Worm (Caenorhabditis elegans) whole organism, L1 larva: ENCODE data around the gene pezo-1.

Experiments used
- C16A3.4 ChIP-seq: fragments of 150-350 bp; optimal IDR thresholded peaks from 2 replicates; lab custom pipeline; 2014; ENCODE audit warnings: missing biosample characterization, missing genetic modification characterization
- C34B4.2 ChIP-seq: sonication (generic microtip); optimal IDR thresholded peaks from 2 replicates; lab custom pipeline; 2017; ENCODE audit warnings: mild to moderate bottlenecking, missing genetic modification characterization, missing compliant biosample characterization
- F16B12.6 ChIP-seq: fragments of 150-350 bp; optimal IDR thresholded peaks from 2 replicates; lab custom pipeline; 2014; ENCODE audit warnings: missing biosample characterization, missing genetic modification characterization
- aha-1 ChIP-seq: fragments of 150-350 bp; optimal IDR thresholded peaks from 2 replicates; lab custom pipeline; 2014; ENCODE audit warnings: missing biosample characterization, missing genetic modification characterization
- ama-1 ChIP-seq: fragments of 150-350 bp; optimal IDR thresholded peaks from 2 replicates; lab custom pipeline; 2014
- blmp-1 ChIP-seq: fragments of 150-350 bp; optimal IDR thresholded peaks from 2 replicates; lab custom pipeline; 2014; ENCODE audit warnings: missing biosample characterization, missing genetic modification characterization
- ceh-63 ChIP-seq: fragments of 200-800 bp; sonication (Bioruptor generic); optimal IDR thresholded peaks from 2 replicates; lab custom pipeline; 2018; ENCODE audit warnings: mild to moderate bottlenecking, missing genetic modification characterization, missing compliant biosample characterization
- ceh-82 ChIP-seq, 3 experiments: fragments of 150-350 bp in 1 of 3; sonication (generic microtip) in 2 of 3; optimal IDR thresholded peaks; 2 replicates each; lab custom pipeline; 2014 to 2017; ENCODE audit warnings: missing biosample characterization in 3 of 3, missing genetic modification characterization in 3 of 3
- ceh-88 ChIP-seq: fragments of 200-800 bp; sonication (Bioruptor generic); IDR thresholded peaks from 2 replicates; pipeline ENCODE4 v1.3.6; 2022; ENCODE audit warnings: missing genetic modification characterization, missing compliant biosample characterization
- ceh-90 ChIP-seq: sonication (generic microtip); optimal IDR thresholded peaks from 2 replicates; lab custom pipeline; 2016; ENCODE audit warnings: missing genetic modification characterization, missing compliant biosample characterization
- efl-1 ChIP-seq, 4 experiments: fragments of 150-350 bp; optimal IDR thresholded peaks in 3 of 4; peaks in 1 of 4; 1 replicate in 1 of 4; 2 replicates in 3 of 4; lab custom pipeline; 2014; ENCODE audit warnings: missing biosample characterization in 2 of 4, missing genetic modification characterization in 2 of 4, missing genetic modification reagents in 2 of 4
- egl-13 ChIP-seq: sonication (generic microtip); optimal IDR thresholded peaks from 2 replicates; lab custom pipeline; 2016; ENCODE audit warnings: missing genotype, missing genetic modification reagents, missing genetic modification characterization, missing compliant biosample characterization
- elt-2 ChIP-seq: sonication (generic microtip); optimal IDR thresholded peaks from 2 replicates; lab custom pipeline; 2016; ENCODE audit warnings: missing genetic modification characterization, mild to moderate bottlenecking, inconsistent platforms, missing compliant biosample characterization, missing genetic modification reagents
- ets-5 ChIP-seq: fragments of 200-800 bp; sonication (Bioruptor generic); IDR thresholded peaks from 2 replicates; pipeline ENCODE4 v1.3.6; 2022; ENCODE audit warnings: missing genetic modification characterization, missing compliant biosample characterization
- fkh-10 ChIP-seq: sonication (generic microtip); optimal IDR thresholded peaks from 2 replicates; lab custom pipeline; 2017; ENCODE audit warnings: missing biosample characterization, missing genetic modification reagents, missing genetic modification characterization
- hlh-17 ChIP-seq: fragments of 200-800 bp; sonication (Bioruptor generic); optimal IDR thresholded peaks from 2 replicates; lab custom pipeline; 2018; ENCODE audit warnings: missing genetic modification characterization, mild to moderate bottlenecking, missing compliant biosample characterization, moderate library complexity, borderline replicate concordance
- hlh-4 ChIP-seq: sonication (generic microtip); optimal IDR thresholded peaks from 2 replicates; lab custom pipeline; 2016; ENCODE audit warnings: mild to moderate bottlenecking, missing genetic modification characterization, missing compliant biosample characterization
- irx-1 ChIP-seq: sonication (generic microtip); optimal IDR thresholded peaks from 2 replicates; lab custom pipeline; 2016; ENCODE audit warnings: missing genetic modification characterization, missing compliant biosample characterization
- lin-13 ChIP-seq: fragments of 150-350 bp; optimal IDR thresholded peaks from 2 replicates; lab custom pipeline; 2014; ENCODE audit warnings: missing biosample characterization, missing genetic modification reagents, missing genetic modification characterization
- lin-14 ChIP-seq: fragments of 200-800 bp; sonication (Bioruptor generic); optimal IDR thresholded peaks from 2 replicates; lab custom pipeline; 2018; ENCODE audit warnings: mild to moderate bottlenecking, missing genetic modification characterization, moderate library complexity, missing compliant biosample characterization
- lin-15B ChIP-seq: fragments of 150-350 bp; sonication (generic microtip); optimal IDR thresholded peaks from 3 replicates; lab custom pipeline; 2014; ENCODE audit warnings: missing biosample characterization, missing genetic modification characterization
- lin-35 ChIP-seq, 2 experiments: fragments of 150-350 bp; optimal IDR thresholded peaks; 2 replicates each; lab custom pipeline; 2014; ENCODE audit warnings: missing biosample characterization in 2 of 2, missing genetic modification characterization in 2 of 2, missing genetic modification reagents in 2 of 2
- lir-3 ChIP-seq: sonication (generic microtip); optimal IDR thresholded peaks from 2 replicates; lab custom pipeline; 2016; ENCODE audit warnings: mild to moderate bottlenecking, missing genetic modification characterization, moderate library complexity, missing compliant biosample characterization; ENCODE audit not compliant: poor library complexity
- lsy-2 ChIP-seq, 2 experiments: fragments of 150-350 bp; optimal IDR thresholded peaks; 2 replicates each; lab custom pipeline; 2014; ENCODE audit warnings: missing biosample characterization in 2 of 2, missing genetic modification characterization in 2 of 2
- mdl-1 ChIP-seq, 2 experiments: fragments of 150-350 bp; optimal IDR thresholded peaks; 2 replicates each; lab custom pipeline; 2014 to 2017; ENCODE audit warnings: missing biosample characterization in 2 of 2, missing genetic modification characterization in 2 of 2, inconsistent platforms in 1 of 2
- mef-2 ChIP-seq: fragments of 150-350 bp; optimal IDR thresholded peaks from 2 replicates; lab custom pipeline; 2014; ENCODE audit warnings: missing biosample characterization, missing genetic modification characterization
- mep-1 ChIP-seq: fragments of 150-350 bp; optimal IDR thresholded peaks from 2 replicates; lab custom pipeline; 2014; ENCODE audit warnings: missing biosample characterization, missing genetic modification characterization
- nhr-11 ChIP-seq: fragments of 150-350 bp; optimal IDR thresholded peaks from 2 replicates; lab custom pipeline; 2014; ENCODE audit warnings: missing biosample characterization, missing genetic modification characterization
- nhr-12 ChIP-seq: sonication (generic microtip); optimal IDR thresholded peaks from 2 replicates; lab custom pipeline; 2017; ENCODE audit warnings: missing biosample characterization, missing genetic modification characterization
- nhr-20 ChIP-seq: sonication (generic microtip); optimal IDR thresholded peaks from 2 replicates; lab custom pipeline; 2016; ENCODE audit warnings: mild to moderate bottlenecking, missing genetic modification characterization, missing compliant biosample characterization
- nhr-47 ChIP-seq: sonication (generic microtip); optimal IDR thresholded peaks from 2 replicates; lab custom pipeline; 2016; ENCODE audit warnings: mild to moderate bottlenecking, missing genetic modification characterization, moderate library complexity, missing compliant biosample characterization
- nhr-71 ChIP-seq: sonication (generic microtip); optimal IDR thresholded peaks from 2 replicates; lab custom pipeline; 2016; ENCODE audit warnings: mild to moderate bottlenecking, missing genetic modification characterization, moderate library complexity, missing compliant biosample characterization
- nhr-77 ChIP-seq: fragments of 150-350 bp; optimal IDR thresholded peaks from 2 replicates; lab custom pipeline; 2014; ENCODE audit warnings: missing biosample characterization, missing genetic modification characterization
- nhr-85 ChIP-seq: sonication (generic microtip); peaks from one replicate; lab custom pipeline; 2016; ENCODE audit warnings: missing genetic modification characterization, inconsistent platforms, missing compliant biosample characterization
- nhr-90 ChIP-seq: sonication (generic microtip); optimal IDR thresholded peaks from 2 replicates; lab custom pipeline; 2016; ENCODE audit warnings: mild to moderate bottlenecking, missing genetic modification characterization, missing compliant biosample characterization; ENCODE audit not compliant: poor library complexity
- pag-3 ChIP-seq: sonication (generic microtip); optimal IDR thresholded peaks from 2 replicates; lab custom pipeline; 2017; ENCODE audit warnings: missing genetic modification characterization, mild to moderate bottlenecking, missing compliant biosample characterization, antibody characterized with exemption, borderline replicate concordance; ENCODE audit not compliant: insufficient read depth
- rnt-1 ChIP-seq: sonication (generic microtip); optimal IDR thresholded peaks from 2 replicates; lab custom pipeline; 2016; ENCODE audit warnings: mild to moderate bottlenecking, missing genetic modification characterization, moderate library complexity, missing compliant biosample characterization
- snpc-4 ChIP-seq: fragments of 150-350 bp; optimal IDR thresholded peaks from 2 replicates; lab custom pipeline; 2014; ENCODE audit warnings: missing biosample characterization, missing genetic modification characterization
- snu-23 ChIP-seq: sonication (generic microtip); optimal IDR thresholded peaks from 2 replicates; lab custom pipeline; 2016; ENCODE audit warnings: missing genetic modification characterization, missing compliant biosample characterization
- swsn-7 ChIP-seq: sonication (generic microtip); optimal IDR thresholded peaks from 2 replicates; lab custom pipeline; 2016; ENCODE audit warnings: missing genetic modification characterization, missing compliant biosample characterization
- tlp-1 ChIP-seq: fragments of 150-350 bp; optimal IDR thresholded peaks from 2 replicates; lab custom pipeline; 2014; ENCODE audit warnings: missing biosample characterization, missing genetic modification characterization
- unc-30 ChIP-seq: sonication (generic microtip); optimal IDR thresholded peaks from 2 replicates; lab custom pipeline; 2017; ENCODE audit warnings: missing biosample characterization, missing genetic modification characterization
- xbp-1 ChIP-seq: sonication (generic microtip); optimal IDR thresholded peaks from 2 replicates; lab custom pipeline; 2016; ENCODE audit warnings: missing genetic modification characterization, missing compliant biosample characterization
- ztf-4 ChIP-seq: fragments of 150-350 bp; optimal IDR thresholded peaks from 2 replicates; lab custom pipeline; 2014; ENCODE audit warnings: missing biosample characterization, missing genetic modification characterization

Gene pezo-1

DNA sequence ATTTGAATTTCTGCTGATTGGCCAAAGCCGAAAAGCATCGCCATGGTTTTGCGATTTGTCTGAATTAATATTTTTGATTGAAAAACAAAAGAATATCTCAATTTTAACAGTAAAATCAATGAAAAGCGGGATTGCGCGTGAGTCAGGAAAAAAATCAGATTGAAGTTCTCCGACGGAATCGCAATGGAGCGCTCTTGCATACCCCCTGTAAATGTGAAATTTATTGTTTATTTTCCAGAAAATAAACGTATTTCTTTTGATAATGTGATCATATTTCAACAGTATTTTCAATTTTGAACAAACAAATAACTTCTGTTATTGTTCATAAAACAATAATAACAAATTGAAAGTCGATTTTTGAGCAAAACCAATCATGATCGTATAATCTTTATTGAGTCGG lies 24.7 kb downstream of the pezo-1 start, which contains the start of gene vps-26 (continued):
- TF ChIP-seq mep-1 (peak; percentile 37), lir-3 (tag; lab: Kevin White, UChicago) (no peak), lin-13 (GFP tag; lab: Kevin White, UChicago) (no peak), hlh-17 (GFP tag; lab: Kevin White, UChicago) (no peak), hlh-4 (tag; lab: Kevin White, UChicago) (no peak), nhr-90 (tag; lab: Kevin White, UChicago) (no peak), egl-13 (tag; lab: Kevin White, UChicago) (no peak), nhr-47 (tag; lab: Kevin White, UChicago) (peak; percentile 2)
- TF ChIP-seq, all 84 proteins: peak for 16

ce11 chrIV:9339205-9339604 lies 27.1 kb downstream of the pezo-1 start, which contains the start of gene T20D3.6:
Gene T20D3.6 (minus strand): TSS chrIV:9339305.
- TF ChIP-seq lir-3 (tag; lab: Kevin White, UChicago) (no peak), ztf-4 (no peak), nhr-71 (no peak), ets-5 (no peak), nhr-20 (tag; lab: Kevin White, UChicago) (no peak), lin-15B (tag; lab: Kevin White, UChicago) (no peak), tlp-1 (no peak), ceh-90 (no peak), ceh-82 (tag; optimal IDR thresholded peaks at IDR 0.05; lab: Kevin White, UChicago) (no peak), ceh-88 (GFP tag; lab: Robert Waterston, UW) (no peak), ama-1 (lab: Kevin White, UChicago) (no peak)
- TF ChIP-seq, all 84 proteins: peak for 0

DNA sequence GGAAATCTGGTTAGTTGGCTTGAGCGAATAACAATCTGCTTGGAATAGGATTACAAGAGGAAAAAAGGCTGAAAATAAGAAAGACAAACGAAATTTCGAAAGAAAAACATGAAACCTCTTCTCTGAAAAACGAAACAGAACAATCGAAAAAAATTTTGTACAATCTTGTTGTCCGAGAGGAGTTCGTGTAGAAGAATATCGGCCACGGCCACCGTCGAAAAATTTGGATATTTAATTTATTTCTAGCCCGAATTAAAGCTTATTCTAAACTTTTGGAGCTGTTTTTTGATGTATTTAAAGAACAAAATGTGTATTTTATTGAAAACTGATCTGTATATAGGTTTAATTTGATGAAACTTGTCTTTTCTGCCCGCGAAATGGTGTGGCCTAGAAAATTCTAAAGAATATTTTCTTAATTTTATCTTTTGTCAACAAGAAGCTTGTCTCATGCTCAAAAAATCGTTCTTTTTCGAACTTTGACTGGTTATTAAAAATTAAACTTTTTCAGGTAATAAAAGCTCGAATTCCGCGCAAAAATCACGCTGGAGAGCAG lies 29.7 kb downstream of the pezo-1 start, which contains the start of gene T20D3.5:
TSS of gene T20D3.5 (plus strand) at position 503 of the 553 bp plus-strand sequence.
- TF ChIP-seq nhr-12 (no peak), unc-30 (tag; lab: Kevin White, UChicago) (no peak), rnt-1 (peak; percentile 13)

- TF ChIP-seq C16A3.4 (tag; lab: Kevin White, UChicago) (peak; percentile 38), nhr-11 (tag; lab: Kevin White, UChicago) (no peak), nhr-77 (tag; lab: Kevin White, UChicago) (peak; percentile 11), C34B4.2 (tag; lab: Kevin White, UChicago) (no peak), rnt-1 (peak; percentile 33), elt-2 (peak; percentile 17), mdl-1 (tag; optimal IDR thresholded peaks at IDR 0.05; lab: Kevin White, UChicago) (peak in 1 of 2 experiments; percentile 54), ceh-88 (GFP tag; lab: Robert Waterston, UW) (no peak), nhr-12 (no peak), snpc-4 (tag; lab: Kevin White, UChicago) (peak; percentile 1), ceh-63 (GFP tag; lab: Kevin White, UChicago) (no peak), mef-2 (tag; lab: Kevin White, UChicago) (no peak), nhr-20 (tag; lab: Kevin White, UChicago) (peak; percentile 64), lin-35 (GFP tag; optimal IDR thresholded peaks at IDR 0.05; lab: Kevin White, UChicago) (peak; percentile 41 to 64), nhr-85 (tag; lab: Kevin White, UChicago) (peak; percentile 55), blmp-1 (tag; lab: Kevin White, UChicago) (peak; percentile 39), aha-1 (tag; lab: Kevin White, UChicago) (no peak), lin-14 (GFP tag; lab: Kevin White, UChicago) (peak; percentile 75), F16B12.6 (tag; lab: Kevin White, UChicago) (no peak), mep-1 (peak; percentile 41), lsy-2 (tag; optimal IDR thresholded peaks at IDR 0.05; lab: Kevin White, UChicago) (peak; percentile 53 to 58), nhr-47 (tag; lab: Kevin White, UChicago) (peak; percentile 43), fkh-10 (GFP tag; lab: Kevin White, UChicago) (no peak), efl-1 (optimal IDR thresholded peaks at IDR 0.05; lab: Kevin White, UChicago) (peak; percentile 50 to 57), efl-1 (GFP tag; optimal IDR thresholded peaks at IDR 0.05 in 1 of 2; lab: Kevin White, UChicago) (peak; percentile 43 to 83), xbp-1 (peak; percentile 48), swsn-7 (tag; lab: Kevin White, UChicago) (peak; percentile 39), pag-3 (tag; lab: Kevin White, UChicago) (no peak), irx-1 (peak; percentile 9), nhr-71 (peak; percentile 71), ceh-82 (tag; optimal IDR thresholded peaks at IDR 0.05; lab: Kevin White, UChicago) (peak in 2 of 3 experiments; percentile 6 to 26), snu-23 (GFP tag; lab: Kevin White, UChicago) (peak; percentile 75)
Observed at ce11 chrIV:9335552-9336251, 30.6 kb downstream of the pezo-1 start, which contains the start of the genes coa-4 and T20D3.14. Gene coa-4 (minus strand): TSS chrIV:9335602. Gene T20D3.14 (minus strand): TSS chrIV:9335909.
